Fruit fly (Drosophila melanogaster): ENCODE results near the gene CG8043.

CG8043 gene

DNA sequence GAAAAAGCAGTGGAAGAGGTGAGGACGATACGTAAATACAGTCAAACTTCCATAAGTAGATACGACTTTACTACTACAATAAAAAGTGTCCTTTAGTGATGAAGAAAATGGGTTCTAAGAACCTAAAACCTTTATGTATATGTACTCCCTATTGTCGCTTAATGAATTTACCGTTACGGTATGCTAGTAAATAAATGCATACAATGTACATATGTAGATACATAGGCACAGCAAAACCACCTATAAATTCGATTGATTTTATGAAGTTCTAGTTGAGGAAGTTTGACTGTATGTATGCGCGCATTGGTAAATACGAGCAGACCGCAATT is 39.8 kb downstream of the CG8043 start:
- TF ChIP-seq CG17806 (tag; optimal IDR thresholded peaks at IDR 0.05) (peak; percentile 19), CG8301 (tag; optimal IDR thresholded peaks at IDR 0.05) (peak; percentile 11), Snoo (tag; optimal IDR thresholded peaks at IDR 0.05) (no peak), CG9948 (tag; optimal IDR thresholded peaks at IDR 0.05) (peak; percentile 30), D1 (tag; optimal IDR thresholded peaks at IDR 0.05) (no peak), CG8159 (tag; optimal IDR thresholded peaks at IDR 0.05) (no peak), CG15710 (tag; optimal IDR thresholded peaks at IDR 0.05) (peak; percentile 4)

DNA sequence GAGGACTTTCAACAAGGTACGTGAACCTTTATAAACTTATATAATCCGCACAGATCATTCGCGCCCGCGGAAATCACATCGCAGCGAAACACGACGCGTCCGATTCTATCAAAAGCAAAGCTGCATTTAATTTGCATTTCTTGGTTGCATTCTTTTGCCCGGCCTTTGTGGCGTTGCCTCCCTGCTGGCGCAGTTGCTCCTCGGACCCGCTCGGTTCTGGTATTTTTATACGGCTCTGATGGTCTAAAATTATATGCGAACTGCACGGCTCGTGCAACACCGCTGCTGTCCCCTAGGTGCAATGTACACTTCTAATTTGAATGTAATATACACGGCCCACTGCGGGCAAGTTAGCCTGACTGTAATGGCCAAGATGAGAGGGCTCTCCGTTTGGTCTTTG is 41.6 kb downstream of the CG8043 start, which contains the start of gene Cks85A:
Gene Cks85A, minus strand, starts transcription at position 101 of the 400 bp plus-strand sequence.
- TF ChIP-seq CG13204 (GFP tag; optimal IDR thresholded peaks at IDR 0.05) = no peak
- TF ChIP-seq D1 (tag; optimal IDR thresholded peaks at IDR 0.05) = no peak
- TF ChIP-seq Snoo (tag; optimal IDR thresholded peaks at IDR 0.05) = no peak
- TF ChIP-seq CG8301 (tag; optimal IDR thresholded peaks at IDR 0.05) = no peak
- no peak for TF ChIP-seq gl (tag; optimal IDR thresholded peaks at IDR 0.05)
- no peak; the same call in 1 of the 2 replicates for TF ChIP-seq Ets98B (GFP tag; IDR thresholded peaks at IDR 0.05)
- no peak for TF ChIP-seq fd96Ca (GFP tag; IDR thresholded peaks at IDR 0.05)
- TF ChIP-seq CG8159 (tag; optimal IDR thresholded peaks at IDR 0.05) = no peak
- TF ChIP-seq Pif1A (GFP tag; optimal IDR thresholded peaks at IDR 0.05) = no peak
- no peak for TF ChIP-seq Pif1B (GFP tag; optimal IDR thresholded peaks at IDR 0.05)
- no peak for TF ChIP-seq CG17806 (tag; optimal IDR thresholded peaks at IDR 0.05)
- TF ChIP-seq CG14655 (GFP tag; optimal IDR thresholded peaks at IDR 0.05) = no peak
- TF ChIP-seq CG32121 (GFP tag; IDR thresholded peaks at IDR 0.05) = no peak; the same call in 1 of the 2 replicates
- TF ChIP-seq CG15710 (tag; optimal IDR thresholded peaks at IDR 0.05) = no peak
- no peak for TF ChIP-seq CG10348 (GFP tag; IDR thresholded peaks at IDR 0.05)
- TF ChIP-seq CG9948 (tag; optimal IDR thresholded peaks at IDR 0.05) = no peak
- no peak for TF ChIP-seq EcR (GFP tag; optimal IDR thresholded peaks at IDR 0.05)

DNA sequence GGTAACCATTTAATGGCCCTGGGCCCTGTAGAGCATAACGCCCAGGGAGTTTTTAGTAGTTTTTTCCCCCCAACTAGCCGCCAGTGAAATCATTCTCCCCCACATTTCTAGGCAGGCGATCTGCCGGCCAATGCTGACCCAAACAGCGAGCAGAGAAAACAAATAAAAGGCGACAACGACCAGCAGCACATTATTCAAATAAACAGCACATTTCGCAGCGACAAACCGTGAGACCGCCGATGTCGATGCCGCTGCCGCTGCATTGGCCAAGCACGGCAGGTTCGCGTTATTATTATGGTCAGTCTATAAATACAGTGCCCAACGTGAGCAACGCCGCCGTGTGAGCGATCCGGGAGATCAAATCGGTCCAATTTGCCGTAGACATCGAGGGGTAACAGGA is 42.2 kb downstream of the CG8043 start, which contains the start of gene CG11760:
Gene CG11760, plus strand, starts transcription at position 301 of the 400 bp plus-strand sequence.
- TF ChIP-seq CG4496 (GFP tag; IDR thresholded peaks at IDR 0.05) (0 out of 3 replicates have a peak, but pooled peaks have one; percentile 29), CG10348 (GFP tag; IDR thresholded peaks at IDR 0.05) (no peak), EcR (GFP tag; optimal IDR thresholded peaks at IDR 0.05) (no peak), CG13204 (GFP tag; optimal IDR thresholded peaks at IDR 0.05) (no peak), Ets98B (GFP tag; IDR thresholded peaks at IDR 0.05) (no peak), CG15710 (tag; optimal IDR thresholded peaks at IDR 0.05) (no peak)

DNA sequence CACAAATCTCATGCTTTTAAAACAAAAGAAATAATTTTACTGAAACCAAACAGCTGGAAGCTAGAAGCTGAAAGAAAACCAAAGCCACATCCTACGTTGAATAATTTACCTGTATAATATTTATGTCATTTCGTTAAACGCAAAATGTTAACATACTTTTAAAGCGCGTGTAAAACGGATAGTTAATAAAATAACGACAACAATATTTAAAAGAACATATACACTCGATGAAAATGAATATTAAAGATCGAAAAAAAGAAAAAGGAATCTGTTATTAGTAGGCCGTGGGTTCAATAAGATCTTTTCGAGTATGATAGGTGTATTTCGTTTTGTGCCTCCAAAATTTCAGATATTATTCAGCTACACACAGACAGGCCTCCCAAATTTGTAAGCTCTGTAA is 44.4 kb downstream of the CG8043 start, which contains the start of gene CG8136:
Gene CG8136, plus strand, starts transcription at position 301 of the 400 bp plus-strand sequence.
- TF ChIP-seq CG17806 (tag; optimal IDR thresholded peaks at IDR 0.05) (no peak), CG15710 (tag; optimal IDR thresholded peaks at IDR 0.05) (no peak), gl (tag; optimal IDR thresholded peaks at IDR 0.05) (no peak), rn (GFP tag; IDR thresholded peaks at IDR 0.05) (no peak), CG32121 (GFP tag; IDR thresholded peaks at IDR 0.05) (no peak), CG8301 (tag; optimal IDR thresholded peaks at IDR 0.05) (no peak), D1 (tag; optimal IDR thresholded peaks at IDR 0.05) (no peak), fd96Ca (GFP tag; IDR thresholded peaks at IDR 0.05) (no peak), CG10348 (GFP tag; IDR thresholded peaks at IDR 0.05) (no peak), CG4496 (GFP tag; IDR thresholded peaks at IDR 0.05) (no peak), Pif1A (GFP tag; optimal IDR thresholded peaks at IDR 0.05) (no peak), Pif1B (GFP tag; optimal IDR thresholded peaks at IDR 0.05) (no peak), CG8159 (tag; optimal IDR thresholded peaks at IDR 0.05) (no peak)

DNA sequence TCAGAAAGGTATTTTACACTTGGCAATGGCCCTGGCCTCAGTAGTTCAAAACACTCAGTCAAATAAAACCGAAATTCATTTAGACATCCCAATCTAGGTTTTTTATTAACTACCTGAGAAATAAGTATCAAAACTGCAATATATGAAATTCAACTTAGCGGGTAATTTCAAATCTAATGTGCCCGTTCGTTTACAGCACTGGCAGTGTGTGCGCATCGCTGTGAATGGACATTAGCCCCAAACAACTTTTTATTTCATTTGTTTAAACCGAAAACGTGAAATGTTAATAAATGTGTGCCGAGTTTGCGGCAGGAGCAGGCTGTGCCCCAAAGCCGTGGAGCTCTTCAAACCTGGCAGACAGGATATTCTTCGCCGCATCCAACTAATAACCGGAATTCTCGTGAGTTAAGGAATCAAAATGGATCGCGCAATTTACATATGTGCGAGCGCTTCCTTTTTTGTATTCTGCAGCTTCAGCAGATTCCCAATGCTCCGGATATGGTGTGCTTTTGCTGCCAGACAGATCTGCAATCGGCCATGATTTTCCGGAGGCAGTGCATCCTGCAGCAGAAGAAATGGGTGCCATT is 46.3 kb downstream of the CG8043 start, which contains the start of gene nom:
Gene nom, plus strand, starts transcription at position 213 of the 587 bp plus-strand sequence.
- TF ChIP-seq CG34367 (tag; optimal IDR thresholded peaks at IDR 0.05) (no peak), CG15710 (tag; optimal IDR thresholded peaks at IDR 0.05) (no peak), Ets98B (GFP tag; IDR thresholded peaks at IDR 0.05) (no peak), Pif1B (GFP tag; optimal IDR thresholded peaks at IDR 0.05) (no peak), CG9948 (tag; optimal IDR thresholded peaks at IDR 0.05) (no peak), CG10348 (GFP tag; IDR thresholded peaks at IDR 0.05) (no peak), CG8301 (tag; optimal IDR thresholded peaks at IDR 0.05) (no peak), CG12605 (GFP tag; IDR thresholded peaks at IDR 0.05) (no peak), CG13204 (GFP tag; optimal IDR thresholded peaks at IDR 0.05) (no peak), CG17806 (tag; optimal IDR thresholded peaks at IDR 0.05) (no peak), CG32121 (GFP tag; IDR thresholded peaks at IDR 0.05) (no peak), Pif1A (GFP tag; optimal IDR thresholded peaks at IDR 0.05) (no peak), CG14655 (GFP tag; optimal IDR thresholded peaks at IDR 0.05) (no peak), CG4496 (GFP tag; IDR thresholded peaks at IDR 0.05) (no peak), rn (GFP tag; IDR thresholded peaks at IDR 0.05) (no peak), gl (tag; optimal IDR thresholded peaks at IDR 0.05) (no peak), CG8159 (tag; optimal IDR thresholded peaks at IDR 0.05) (no peak)

DNA sequence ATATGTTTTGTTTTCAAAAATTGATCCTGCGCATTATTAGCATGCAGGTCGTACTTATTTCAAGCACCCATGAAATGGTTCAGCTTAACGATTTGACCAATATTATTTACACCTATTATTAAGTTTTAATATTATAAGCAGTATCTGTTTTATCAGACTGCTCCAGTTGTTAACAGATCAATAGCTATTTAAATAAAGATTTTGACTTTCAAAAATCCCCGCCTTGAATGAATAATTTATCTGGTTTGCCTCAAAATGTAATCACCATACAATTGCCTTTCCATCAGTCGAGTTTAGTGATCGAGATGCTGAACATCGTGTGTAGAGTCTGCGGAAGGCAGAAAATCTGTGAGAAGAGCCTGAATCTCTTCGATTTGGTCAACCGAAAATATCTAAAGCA is 48.5 kb downstream of the CG8043 start, which contains the start of gene ouib:
Gene ouib, plus strand, starts transcription at position 301 of the 400 bp plus-strand sequence.
- TF ChIP-seq CG8159 (tag; optimal IDR thresholded peaks at IDR 0.05) = no peak
- TF ChIP-seq Pif1B (GFP tag; optimal IDR thresholded peaks at IDR 0.05) = no peak
- TF ChIP-seq CG17806 (tag; optimal IDR thresholded peaks at IDR 0.05) = no peak
- TF ChIP-seq EcR (GFP tag; optimal IDR thresholded peaks at IDR 0.05) = no peak
